Fruit fly (Drosophila melanogaster): ENCODE data around the gene pths.

The pths gene

dm6 chr2L:21096448-21096994 is 46.5 kb upstream of the pths start, which contains the start of gene CG34136 (continued):
- TF ChIP-seq run (tag; optimal IDR thresholded peaks at IDR 0.05) (no peak), CG11696 (GFP tag; IDR thresholded peaks at IDR 0.05) (no peak), Atf-2 (GFP tag; optimal IDR thresholded peaks at IDR 0.05) (peak; percentile 16), pan (optimal IDR thresholded peaks at IDR 0.05) (no peak), pan (GFP tag; optimal IDR thresholded peaks at IDR 0.05 in 1 of 2, IDR thresholded peaks at IDR 0.05 in 1 of 2) (peak in 1 of 2 experiments; percentile 25), sna (GFP tag; IDR thresholded peaks at IDR 0.05; ENCODE audit: partially characterized antibody) (no peak), Xbp1 (GFP tag; optimal IDR thresholded peaks at IDR 0.05) (peak; percentile 21), CG17328 (GFP tag; IDR thresholded peaks at IDR 0.05) (peak; percentile 41; the same call in 1 of the 2 replicates), Hey (tag; optimal IDR thresholded peaks at IDR 0.05) (no peak), peb (GFP tag; IDR thresholded peaks at IDR 0.05) (no peak), dan (GFP tag; IDR thresholded peaks at IDR 0.05) (no peak), CG6254 (GFP tag; optimal IDR thresholded peaks at IDR 0.05) (peak; percentile 6), Hr78 (GFP tag; optimal IDR thresholded peaks at IDR 0.05) (peak in 1 of 2 experiments; percentile 66), trh (GFP tag; optimal IDR thresholded peaks at IDR 0.05) (no peak), Six4 (GFP tag; optimal IDR thresholded peaks at IDR 0.05) (peak; percentile 56), CTCF (GFP tag; optimal IDR thresholded peaks at IDR 0.05) (no peak), zfh1 (GFP tag; IDR thresholded peaks at IDR 0.05) (no peak), CG12659 (GFP tag; optimal IDR thresholded peaks at IDR 0.05) (peak; percentile 38), unc-4 (GFP tag; IDR thresholded peaks at IDR 0.05; ENCODE audit: partially characterized antibody) (0 out of 2 replicates have a peak, but pooled peaks have one; percentile 20), btn (GFP tag; optimal IDR thresholded peaks at IDR 0.05) (no peak), wdn (GFP tag; IDR thresholded peaks at IDR 0.05) (no peak), CG17612 (GFP tag; IDR thresholded peaks at IDR 0.05) (no peak), CG3726 (GFP tag; IDR thresholded peaks at IDR 0.05) (no peak), CG30020 (tag; optimal IDR thresholded peaks at IDR 0.05) (no peak), NfI (GFP tag; optimal IDR thresholded peaks at IDR 0.05) (peak; percentile 12), E2f1 (GFP tag; IDR thresholded peaks at IDR 0.05) (peak; percentile 26; the same call in 1 of the 2 replicates), ac (GFP tag; optimal IDR thresholded peaks at IDR 0.05) (no peak), Hsf (GFP tag; optimal IDR thresholded peaks at IDR 0.05) (peak; percentile 40), CG17568 (GFP tag; optimal IDR thresholded peaks at IDR 0.05) (no peak), NK7.1 (GFP tag; optimal IDR thresholded peaks at IDR 0.05) (no peak), Drgx (GFP tag; IDR thresholded peaks at IDR 0.05) (peak; percentile 77), so (GFP tag; IDR thresholded peaks at IDR 0.05) (0 out of 3 replicates have a peak, but pooled peaks have one; percentile 26), Bteb2 (GFP tag; optimal IDR thresholded peaks at IDR 0.05) (no peak), az2 (GFP tag; optimal IDR thresholded peaks at IDR 0.05) (peak; percentile 42), CG17912 (GFP tag; optimal IDR thresholded peaks at IDR 0.05) (no peak), CG1529 (GFP tag; optimal IDR thresholded peaks at IDR 0.05) (no peak), cwo (GFP tag; optimal IDR thresholded peaks at IDR 0.05) (peak; percentile 22), CG6813 (GFP tag; optimal IDR thresholded peaks at IDR 0.05) (peak; percentile 59), fd64A (GFP tag; optimal IDR thresholded peaks at IDR 0.05) (no peak), CG12104 (GFP tag; optimal IDR thresholded peaks at IDR 0.05) (peak; percentile 14), CHES-1-like (GFP tag; optimal IDR thresholded peaks at IDR 0.05) (no peak), CG18619 (GFP tag; optimal IDR thresholded peaks at IDR 0.05) (peak; percentile 42), Asciz (GFP tag; optimal IDR thresholded peaks at IDR 0.05) (peak; percentile 42), PHDP (tag; optimal IDR thresholded peaks at IDR 0.05) (peak; percentile 37), gce (GFP tag; IDR thresholded peaks at IDR 0.05) (no peak), Eip74EF (GFP tag; optimal IDR thresholded peaks at IDR 0.05) (peak in 1 of 2 experiments; percentile 82), CG17361 (GFP tag; IDR thresholded peaks at IDR 0.05) (peak; percentile 66; the same call in 2 of the 3 replicates), CG18599 (GFP tag; optimal IDR thresholded peaks at IDR 0.05) (no peak), CG6791 (GFP tag; IDR thresholded peaks at IDR 0.05; ENCODE audit: partially characterized antibody) (0 out of 3 replicates have a peak, but pooled peaks have one; percentile 35), CG13775 (GFP tag; optimal IDR thresholded peaks at IDR 0.05) (peak; percentile 29)
